Worm (Caenorhabditis elegans) whole organism, dauer: ENCODE data around the gene snb-1.

Experiments used
- unc-62 ChIP-seq: sonication (generic microtip); optimal IDR thresholded peaks from 2 replicates; lab custom pipeline; 2017; ENCODE audit warnings: missing biosample characterization, missing genetic modification reagents, missing genetic modification characterization

The snb-1 gene

ce11 chrV:6626244-6626643 lies 30.1 kb downstream of the snb-1 start, which contains the start of gene ppt-1:
Gene ppt-1, minus strand, starts transcription at chrV:6626344.
- TF ChIP-seq unc-62 (GFP tag; lab: Kevin White, UChicago) = no peak

DNA sequence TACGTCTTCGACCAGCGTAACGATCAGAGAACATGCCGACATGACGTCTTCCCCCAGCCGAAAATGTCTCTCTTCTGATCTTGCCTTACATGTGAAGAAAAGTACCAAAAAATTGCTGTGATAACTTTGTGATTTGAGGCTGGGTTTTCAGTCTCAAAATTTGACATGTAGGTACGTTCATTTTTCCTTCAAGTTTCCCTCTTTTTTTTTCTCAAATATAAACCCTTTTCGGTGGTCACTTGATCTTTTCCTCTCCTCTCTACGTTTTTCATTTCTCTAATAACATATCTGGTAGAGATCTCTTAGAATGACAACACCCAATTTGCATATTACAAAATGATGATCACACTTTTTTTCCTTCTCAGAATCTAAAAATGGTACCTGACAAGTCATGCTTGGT lies 34.4 kb downstream of the snb-1 start, which contains the start of gene nhr-37:
nhr-37 (plus strand) TSS at position 301 of the 400 bp plus-strand sequence.
- TF ChIP-seq unc-62 (GFP tag; lab: Kevin White, UChicago) = no peak

- no peak for TF ChIP-seq unc-62 (GFP tag; lab: Kevin White, UChicago)
Observed at ce11 chrV:6620809-6621208, 35.5 kb downstream of the snb-1 start.

DNA sequence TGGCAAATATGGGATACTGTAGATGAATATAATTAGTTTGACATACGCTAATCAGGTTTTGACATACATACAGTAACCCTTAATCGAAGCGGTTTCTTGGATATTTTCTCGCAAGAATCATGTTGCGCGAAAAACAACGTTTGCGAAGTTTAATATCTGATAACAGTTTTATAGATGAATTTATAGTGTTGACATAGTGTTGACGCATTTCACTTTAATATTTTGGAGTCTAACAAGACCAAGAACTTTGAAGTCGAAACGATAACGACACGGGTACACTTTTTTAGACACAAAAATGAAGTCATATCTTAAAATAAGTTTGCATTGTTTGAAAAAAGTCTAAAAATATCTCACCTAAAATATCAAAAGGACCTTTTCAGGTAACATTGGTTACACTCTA lies 40.0 kb downstream of the snb-1 start:
- TF ChIP-seq unc-62 (GFP tag; lab: Kevin White, UChicago) = no peak

DNA sequence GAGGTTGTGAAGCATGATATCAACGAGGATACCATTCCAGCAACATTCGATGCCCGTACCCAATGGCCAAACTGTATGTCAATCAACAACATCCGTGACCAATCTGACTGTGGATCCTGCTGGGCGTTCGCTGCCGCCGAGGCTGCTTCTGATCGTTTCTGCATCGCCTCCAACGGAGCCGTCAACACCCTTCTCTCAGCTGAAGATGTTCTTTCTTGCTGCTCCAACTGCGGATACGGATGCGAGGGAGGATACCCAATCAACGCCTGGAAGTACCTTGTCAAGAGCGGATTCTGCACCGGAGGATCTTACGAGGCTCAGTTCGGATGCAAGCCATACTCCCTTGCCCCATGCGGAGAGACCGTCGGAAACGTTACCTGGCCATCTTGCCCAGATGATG lies 41.3 kb downstream of the snb-1 start:
- TF ChIP-seq unc-62 (GFP tag; lab: Kevin White, UChicago) = no peak

ce11 chrV:6614152-6614734 lies 42.1 kb downstream of the snb-1 start, which contains the start of gene cpr-4:
Gene cpr-4, plus strand, starts transcription at chrV:6614674.
- no peak for TF ChIP-seq unc-62 (GFP tag; lab: Kevin White, UChicago)

DNA sequence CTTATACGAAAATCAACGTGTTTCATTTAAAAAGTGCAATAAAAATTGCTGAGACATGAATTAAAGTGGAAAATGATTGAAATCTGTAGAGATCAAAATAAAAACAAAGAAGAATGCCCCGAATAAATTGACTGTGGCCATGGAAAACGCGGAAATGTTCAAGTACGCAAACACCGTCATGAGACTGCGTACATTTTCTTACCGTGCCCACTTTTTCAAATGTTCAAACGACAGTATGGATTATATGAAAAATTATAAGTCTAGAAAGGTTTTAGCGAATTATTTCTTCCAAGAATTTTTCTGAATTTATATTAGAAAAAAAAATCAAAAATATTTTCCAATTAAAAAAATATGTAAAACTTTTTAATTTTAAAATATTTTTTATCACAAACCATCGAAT lies 44.8 kb downstream of the snb-1 start:
- no peak for TF ChIP-seq unc-62 (GFP tag; lab: Kevin White, UChicago)

- TF ChIP-seq unc-62 (GFP tag; lab: Kevin White, UChicago) = no peak
Observed at ce11 chrV:6611058-6611457, 45.2 kb downstream of the snb-1 start, which contains the start of gene gon-14. Gene gon-14, minus strand, starts transcription at chrV:6611158.

- TF ChIP-seq unc-62 (GFP tag; lab: Kevin White, UChicago) = no peak
Observed at ce11 chrV:6606197-6606596, 50.1 kb downstream of the snb-1 start.
